Fruit fly (Drosophila melanogaster): ENCODE results near the gene CG15771.

DNA sequence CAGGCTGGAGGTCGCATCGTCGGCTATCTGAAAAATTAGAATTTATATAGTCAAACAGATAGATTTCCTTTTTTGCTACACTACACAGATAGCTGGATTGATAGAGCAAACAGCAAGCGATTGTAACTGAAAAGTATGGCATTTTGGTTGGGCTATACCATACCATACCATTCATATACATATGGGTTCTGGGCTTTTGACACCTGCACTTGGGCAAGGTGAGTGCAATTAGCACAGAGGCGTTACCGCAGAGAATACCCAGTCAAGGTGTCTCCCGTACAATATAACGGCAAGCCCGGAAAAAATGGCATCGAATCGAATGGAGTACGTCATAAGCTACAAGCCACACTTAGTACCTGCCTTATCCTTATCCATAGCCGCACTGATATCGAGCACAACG lies 40.6 kb upstream of the CG15771 start:
- TF ChIP-seq h (GFP tag; optimal IDR thresholded peaks at IDR 0.05) (no peak), jim (GFP tag; optimal IDR thresholded peaks at IDR 0.05) (no peak), Hr78 (GFP tag; optimal IDR thresholded peaks at IDR 0.05) (no peak), usp (GFP tag; optimal IDR thresholded peaks at IDR 0.05) (no peak), Jra (GFP tag; optimal IDR thresholded peaks at IDR 0.05) (no peak), lola (GFP tag; optimal IDR thresholded peaks at IDR 0.05) (no peak), psq (GFP tag; optimal IDR thresholded peaks at IDR 0.05) (no peak), Dif (GFP tag; optimal IDR thresholded peaks at IDR 0.05; ENCODE audit: partially characterized antibody) (no peak), Dfd (GFP tag; optimal IDR thresholded peaks at IDR 0.05) (no peak), woc (GFP tag; optimal IDR thresholded peaks at IDR 0.05) (no peak), fru (GFP tag; optimal IDR thresholded peaks at IDR 0.05) (no peak), pan (optimal IDR thresholded peaks at IDR 0.05) (no peak)

All from whole organism, wandering third instar larva.